Worm (Caenorhabditis elegans) whole organism, L1 larva: Measurements from ENCODE around the gene Y81B9A.2.

ENCODE experiments used
- efl-1 ChIP-seq, 4 experiments: fragments of 150-350 bp; optimal IDR thresholded peaks in 3 of 4; peaks in 1 of 4; 1 replicate in 1 of 4; 2 replicates in 3 of 4; lab custom pipeline; 2014; ENCODE audit warnings: missing biosample characterization in 2 of 4, missing genetic modification characterization in 2 of 4, missing genetic modification reagents in 2 of 4
- fkh-8 ChIP-seq: sonication (generic microtip); optimal IDR thresholded peaks from 2 replicates; lab custom pipeline; 2016; ENCODE audit warnings: mild to moderate bottlenecking, missing genetic modification characterization, missing compliant biosample characterization
- nhr-11 ChIP-seq: fragments of 150-350 bp; optimal IDR thresholded peaks from 2 replicates; lab custom pipeline; 2014; ENCODE audit warnings: missing biosample characterization, missing genetic modification characterization
- snpc-4 ChIP-seq: fragments of 150-350 bp; optimal IDR thresholded peaks from 2 replicates; lab custom pipeline; 2014; ENCODE audit warnings: missing biosample characterization, missing genetic modification characterization
- tbx-2 ChIP-seq: sonication (generic microtip); optimal IDR thresholded peaks from 2 replicates; lab custom pipeline; 2016; ENCODE audit warnings: missing genetic modification characterization, missing compliant biosample characterization

DNA sequence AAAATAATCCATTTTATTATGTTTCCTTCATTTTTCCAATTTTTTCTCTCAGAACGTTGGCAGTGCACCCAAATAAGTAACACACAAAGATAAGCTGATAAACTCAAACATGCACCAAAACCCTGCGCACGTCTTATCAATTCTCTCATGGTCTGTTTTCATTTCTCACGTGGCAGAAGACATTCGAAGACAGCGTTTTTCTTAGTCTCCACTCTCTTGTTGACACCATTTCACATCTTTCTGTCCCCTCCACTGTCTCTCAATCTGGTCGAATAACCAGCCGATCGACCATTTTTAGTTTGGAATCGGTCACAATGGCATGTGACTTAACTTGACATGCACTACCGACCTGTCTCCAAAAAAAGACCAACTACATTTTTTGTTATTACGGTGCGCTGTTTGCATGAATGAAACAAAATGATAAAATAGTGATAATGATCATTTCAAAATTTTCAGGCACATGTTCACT is 30.0 kb downstream of the Y81B9A.2 start, which contains the start of gene C35B8.3:
- TF ChIP-seq fkh-8 = no peak
- TF ChIP-seq snpc-4 (tag; lab: Kevin White, UChicago) = no peak
- no peak for TF ChIP-seq nhr-11 (tag; lab: Kevin White, UChicago)
- peak; percentile 48 for TF ChIP-seq tbx-2 (tag; lab: Kevin White, UChicago)
- TF ChIP-seq efl-1 (optimal IDR thresholded peaks at IDR 0.05; lab: Kevin White, UChicago) = no peak
- peak in 1 of 2 experiments; percentile 91 for TF ChIP-seq efl-1 (GFP tag; optimal IDR thresholded peaks at IDR 0.05 in 1 of 2; lab: Kevin White, UChicago)
